Worm (Caenorhabditis elegans): Measurements from ENCODE around the gene T24H10.4.

- TF ChIP-seq him-1 (tag; optimal IDR thresholded peaks at IDR 0.05) (no peak), W03F9.2 (tag; optimal IDR thresholded peaks at IDR 0.05) (no peak), dao-5 (tag; optimal IDR thresholded peaks at IDR 0.05) (no peak)
These were observed 16.4 kb upstream of the T24H10.4 start for ce11 chrII:9092910-9093309.
